Fruit fly (Drosophila melanogaster): ENCODE results near the gene Myb.
A peak's percentile ranks its signal among the peaks of the same experiment; 100 is the strongest.

The Myb gene

dm6 chrX:15886411-15887246 lies 29.0 kb upstream of the Myb start (continued):
- TF ChIP-seq ro (GFP tag; IDR thresholded peaks at IDR 0.05) (no peak), CG15601 (tag; optimal IDR thresholded peaks at IDR 0.05) (no peak), CG12942 (GFP tag; optimal IDR thresholded peaks at IDR 0.05) (no peak), jumu (GFP tag; optimal IDR thresholded peaks at IDR 0.05) (no peak), en (GFP tag; optimal IDR thresholded peaks at IDR 0.05) (no peak), C15 (GFP tag; IDR thresholded peaks at IDR 0.05) (no peak), az2 (GFP tag; optimal IDR thresholded peaks at IDR 0.05) (no peak), yki (optimal IDR thresholded peaks at IDR 0.05) (no peak), row (GFP tag; IDR thresholded peaks at IDR 0.05) (no peak; the same call in 2 of the 3 replicates), CG7372 (GFP tag; IDR thresholded peaks at IDR 0.05) (no peak), CG14050 (GFP tag; IDR thresholded peaks at IDR 0.05) (no peak), CG17359 (tag; optimal IDR thresholded peaks at IDR 0.05) (peak; percentile 86), croc (GFP tag; conservative IDR thresholded peaks at IDR 0.05) (no peak), dmrt99B (tag; optimal IDR thresholded peaks at IDR 0.05) (no peak), CG10274 (GFP tag; optimal IDR thresholded peaks at IDR 0.05) (no peak), CG15269 (tag; optimal IDR thresholded peaks at IDR 0.05) (no peak), CG14667 (GFP tag; IDR thresholded peaks at IDR 0.05) (no peak), zf30C (GFP tag; optimal IDR thresholded peaks at IDR 0.05) (peak; percentile 85), sqz (GFP tag; optimal IDR thresholded peaks at IDR 0.05) (peak; percentile 95), NfI (GFP tag; optimal IDR thresholded peaks at IDR 0.05) (no peak), unpg (GFP tag; optimal IDR thresholded peaks at IDR 0.05) (no peak), trh (GFP tag; optimal IDR thresholded peaks at IDR 0.05) (no peak), CG2116 (GFP tag; optimal IDR thresholded peaks at IDR 0.05) (peak; percentile 22), mirr (GFP tag; optimal IDR thresholded peaks at IDR 0.05) (no peak), H15 (GFP tag; IDR thresholded peaks at IDR 0.05) (no peak), HLHmδ (GFP tag; optimal IDR thresholded peaks at IDR 0.05) (no peak), hb (GFP tag; IDR thresholded peaks at IDR 0.05; ENCODE audit: partially characterized antibody) (no peak), CG31441 (GFP tag; IDR thresholded peaks at IDR 0.05) (no peak; the same call in 1 of the 2 replicates), CG3838 (GFP tag; optimal IDR thresholded peaks at IDR 0.05) (no peak), so (GFP tag; IDR thresholded peaks at IDR 0.05) (peak; percentile 10; the same call in 1 of the 3 replicates), CG17361 (GFP tag; IDR thresholded peaks at IDR 0.05) (no peak), ci (GFP tag; IDR thresholded peaks at IDR 0.05) (peak; percentile 34; the same call in 1 of the 3 replicates), pho (GFP tag; optimal IDR thresholded peaks at IDR 0.05) (no peak), CG6854 (GFP tag; optimal IDR thresholded peaks at IDR 0.05) (peak; percentile 7), ken (GFP tag; IDR thresholded peaks at IDR 0.05) (no peak), tup (GFP tag; optimal IDR thresholded peaks at IDR 0.05) (no peak), CkIIα-i1 (GFP tag; IDR thresholded peaks at IDR 0.05) (no peak), CG8089 (GFP tag; optimal IDR thresholded peaks at IDR 0.05) (no peak), CG10979 (tag; optimal IDR thresholded peaks at IDR 0.05) (no peak), Abd-B (GFP tag; optimal IDR thresholded peaks at IDR 0.05) (no peak), ab (GFP tag; optimal IDR thresholded peaks at IDR 0.05) (no peak), Ssrp (tag; optimal IDR thresholded peaks at IDR 0.05) (no peak), dan (GFP tag; IDR thresholded peaks at IDR 0.05) (no peak), bbx (GFP tag; IDR thresholded peaks at IDR 0.05; ENCODE audit: partially characterized antibody) (no peak), hth (optimal IDR thresholded peaks at IDR 0.05) (no peak), CG11085 (GFP tag; IDR thresholded peaks at IDR 0.05) (no peak), odd (GFP tag; optimal IDR thresholded peaks at IDR 0.05) (no peak), MTF-1 (GFP tag; optimal IDR thresholded peaks at IDR 0.05; ENCODE audit: borderline replicate concordance) (no peak), CG12744 (GFP tag; optimal IDR thresholded peaks at IDR 0.05) (no peak), lov (optimal IDR thresholded peaks at IDR 0.05) (no peak), lov (GFP tag; IDR thresholded peaks at IDR 0.05) (no peak)
